Fruit fly (Drosophila melanogaster) whole organism, larva: ENCODE measurements around the gene chp.

Experiments
- noc ChIP-seq: fragments of 200-800 bp; sonication (Bioruptor generic); optimal IDR thresholded peaks from 3 replicates; lab custom pipeline; 2019; ENCODE audit warnings: missing biosample characterization, mild to moderate bottlenecking, missing genetic modification characterization, moderate library complexity

Gene chp

DNA sequence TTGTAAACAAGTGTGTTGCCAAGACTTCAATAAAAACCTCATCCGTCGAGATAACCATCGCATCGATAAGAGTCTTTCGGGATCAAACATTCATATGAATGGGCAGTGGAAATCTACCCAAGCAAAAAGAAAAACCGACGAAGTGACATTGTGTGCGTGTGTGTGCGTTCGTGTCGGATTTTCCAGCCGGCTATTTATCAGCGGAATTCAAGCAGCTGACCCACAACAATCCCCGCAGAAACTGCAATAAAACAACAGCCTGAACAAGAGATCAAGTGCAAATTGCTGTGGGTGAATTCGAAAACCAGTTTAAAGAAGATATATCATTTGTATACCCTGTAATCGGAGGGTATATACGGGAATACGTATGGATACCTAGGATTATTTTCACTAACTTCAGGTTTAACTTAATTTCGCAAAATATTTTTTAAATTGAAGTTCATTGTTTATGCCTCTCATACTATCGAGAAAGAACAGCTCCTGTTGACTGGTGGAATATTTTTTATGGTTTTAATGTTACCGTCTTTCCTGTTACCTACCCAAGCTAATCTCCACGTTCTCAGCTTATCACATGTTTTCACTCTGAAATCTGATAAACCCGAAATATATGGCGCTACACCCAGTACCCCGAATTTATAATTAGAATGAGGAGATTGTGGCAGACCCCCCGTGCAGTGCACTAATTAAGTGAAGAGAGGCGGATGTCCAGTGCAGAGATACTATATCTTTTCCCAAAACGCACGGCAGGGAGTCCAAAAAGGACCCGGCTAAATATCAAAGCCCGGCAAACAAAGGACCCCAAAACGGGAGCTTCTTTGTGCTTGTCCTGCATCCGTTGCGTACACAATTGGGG lies 13.2 kb downstream of the chp start:
- TF ChIP-seq noc (tag; lab: Kevin White, UChicago), result peak; percentile 8

DNA sequence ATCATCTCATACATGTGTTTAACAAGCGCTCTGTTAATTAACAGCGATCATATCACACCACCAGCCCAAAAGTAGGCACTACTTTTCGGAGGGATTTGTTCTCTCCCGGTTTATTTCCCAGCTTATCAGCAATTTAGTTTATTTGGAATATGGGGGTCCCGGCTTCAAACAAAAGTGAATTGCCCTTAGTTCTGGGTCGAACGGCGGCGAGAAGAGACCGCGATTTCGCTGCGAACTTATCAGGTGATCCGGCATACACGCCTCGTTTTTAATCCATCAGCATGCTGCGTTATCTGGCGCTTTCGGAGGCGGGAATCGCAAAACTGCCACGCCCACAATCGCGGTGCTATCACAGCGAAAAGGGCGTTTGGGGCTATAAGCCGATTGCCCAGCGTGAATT lies 13.8 kb downstream of the chp start, which contains the start of gene CG1544:
Gene CG1544 (plus strand): TSS at position 186 of the 400 bp plus-strand sequence.
- TF ChIP-seq noc (tag; lab: Kevin White, UChicago), result peak; percentile 79

DNA sequence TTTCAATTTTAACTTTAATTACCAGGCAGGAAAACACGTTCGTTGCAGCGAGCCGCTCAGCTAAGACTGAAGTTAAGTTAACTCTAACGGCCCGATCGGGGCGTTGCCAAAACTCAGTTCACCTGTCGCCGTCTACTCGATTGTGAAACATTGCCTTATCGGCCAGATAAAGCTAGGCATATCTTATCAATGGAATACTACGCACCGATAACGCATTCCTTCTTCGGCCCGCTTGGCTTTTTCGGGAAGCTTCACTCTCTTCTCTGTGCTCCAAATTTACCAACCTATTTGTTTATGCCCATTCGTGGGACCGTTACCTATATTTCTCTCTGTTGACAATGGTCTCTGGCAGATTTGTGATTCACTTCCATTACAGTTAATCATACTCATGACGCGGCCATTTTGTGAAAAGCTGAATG lies 14.8 kb downstream of the chp start, which contains the start of gene mesh:
Gene mesh (minus strand): TSS at position 68 of the 419 bp plus-strand sequence.
- TF ChIP-seq noc (tag; lab: Kevin White, UChicago), result peak; percentile 15

DNA sequence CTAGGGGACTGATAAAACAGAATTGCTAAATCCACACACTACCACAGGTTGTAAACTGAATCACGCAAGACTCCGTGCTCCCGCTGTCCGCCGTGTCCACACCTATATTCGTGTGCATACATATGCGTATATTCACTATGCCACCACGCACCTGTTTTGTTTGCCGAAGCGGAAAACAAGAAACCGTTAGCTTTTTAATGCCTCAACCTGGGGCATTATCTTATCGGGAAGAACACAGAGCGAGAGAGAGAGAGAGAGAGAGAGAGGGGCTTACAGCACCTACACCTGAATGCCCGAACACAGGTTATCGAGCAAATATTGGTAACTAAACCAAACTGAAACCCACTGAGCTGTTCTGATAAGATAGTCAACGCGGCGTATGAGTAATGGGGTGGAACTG lies 15.9 kb downstream of the chp start:
- TF ChIP-seq noc (tag; lab: Kevin White, UChicago), result no peak

DNA sequence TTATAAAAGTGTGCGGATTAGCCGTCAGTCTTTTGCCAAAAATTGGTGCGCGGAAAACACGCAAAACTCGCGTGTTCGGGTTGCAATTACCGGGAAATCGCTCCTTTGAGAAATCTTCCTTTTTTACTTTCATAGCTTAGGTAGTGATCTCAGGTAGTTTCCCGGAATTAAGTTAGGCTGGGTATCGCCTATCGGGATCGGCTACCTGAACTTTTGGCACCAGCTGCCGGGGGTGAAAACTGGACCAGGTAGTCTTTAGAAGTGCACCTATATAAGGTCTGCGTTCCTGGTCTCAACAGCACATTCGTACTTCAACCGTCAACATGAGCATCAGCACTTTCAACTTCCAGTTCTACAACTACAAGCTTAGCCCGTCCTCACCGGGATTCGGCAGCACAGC lies 17.5 kb downstream of the chp start, which contains the start of gene bnk:
Gene bnk (plus strand): TSS at position 301 of the 400 bp plus-strand sequence.
- no peak for TF ChIP-seq noc (tag; lab: Kevin White, UChicago)

DNA sequence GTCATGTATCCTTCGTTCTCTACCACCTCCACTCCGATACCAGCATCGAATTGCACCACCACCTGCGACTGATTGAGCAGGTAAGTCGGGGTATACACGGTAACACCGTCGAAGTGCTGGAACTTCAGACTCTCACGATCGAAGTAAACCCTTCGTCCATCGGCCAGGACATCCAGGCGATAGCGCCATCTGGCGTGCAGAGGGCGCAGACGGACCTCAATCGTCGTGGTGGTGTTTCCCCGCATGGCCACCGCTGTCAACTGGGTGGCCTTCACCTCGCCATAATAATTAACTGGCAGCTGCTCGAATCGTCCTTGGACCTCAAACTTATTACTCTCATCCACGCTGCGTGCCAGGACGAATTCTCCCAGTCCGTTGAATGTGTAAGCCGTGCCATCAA lies 28.7 kb downstream of the chp start:
- no peak for TF ChIP-seq noc (tag; lab: Kevin White, UChicago)

DNA sequence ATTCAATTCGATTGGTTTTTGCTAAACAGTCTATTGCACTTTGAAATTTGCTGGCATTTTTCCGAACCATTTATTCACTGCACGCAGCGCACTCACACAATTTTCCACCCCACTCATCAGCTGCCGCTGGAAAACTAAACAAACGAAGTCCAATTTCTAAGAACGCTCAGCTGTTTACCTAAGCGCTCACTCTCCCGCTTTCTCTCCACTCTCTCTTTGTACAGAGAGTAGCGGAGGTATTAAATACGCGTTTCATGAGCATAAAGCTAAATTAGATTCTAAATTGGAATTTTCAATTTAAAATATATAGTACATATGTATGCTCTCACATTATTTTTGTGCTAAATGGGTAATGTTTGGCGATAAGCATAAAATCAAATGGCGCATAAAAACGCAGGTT lies 41.6 kb downstream of the chp start, which contains the start of gene stops:
Gene stops (minus strand): TSS at position 139 of the 400 bp plus-strand sequence.
- no peak for TF ChIP-seq noc (tag; lab: Kevin White, UChicago)

DNA sequence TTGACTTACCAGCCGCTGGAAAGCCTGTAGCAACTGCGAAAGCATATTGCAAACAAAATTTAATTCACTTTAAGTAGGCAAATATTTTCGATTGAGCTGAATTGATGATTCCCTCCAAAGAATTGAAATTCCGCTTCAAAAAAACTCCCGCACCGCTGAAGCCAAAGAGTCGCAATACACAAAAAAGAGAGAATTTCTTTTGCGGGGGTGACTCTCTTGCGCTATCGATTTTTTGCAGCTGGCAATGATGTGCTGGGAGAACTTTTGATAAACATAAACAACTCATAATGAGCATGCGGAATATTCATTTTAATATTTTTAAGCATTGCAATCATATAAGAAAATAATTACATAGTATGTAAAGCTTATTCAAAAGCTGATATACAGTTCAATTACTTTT lies 42.1 kb downstream of the chp start:
- TF ChIP-seq noc (tag; lab: Kevin White, UChicago), result no peak
